Fruit fly (Drosophila melanogaster) whole organism, embryonic: ENCODE data around the gene fd96Ca.

Experiments
- Bgb ChIP-seq: fragments of 200-800 bp; sonication (Bioruptor generic); IDR thresholded peaks from 2 replicates; pipeline ENCODE4 v1.3.6; 2022; ENCODE audit warnings: missing biosample characterization, missing genetic modification characterization; ENCODE audit not compliant: partially characterized antibody
- Blimp-1 ChIP-seq: fragments of 200-800 bp; sonication (Bioruptor generic); optimal IDR thresholded peaks from 3 replicates; lab custom pipeline; 2018; ENCODE audit warnings: missing biosample characterization, missing genetic modification characterization, mild to moderate bottlenecking, moderate library complexity, missing genetic modification reagents
- CG10267 ChIP-seq: fragments of 200-800 bp; sonication (Bioruptor generic); optimal IDR thresholded peaks from 2 replicates; lab custom pipeline; 2018; ENCODE audit warnings: missing biosample characterization, mild to moderate bottlenecking, missing genetic modification characterization, moderate library complexity
- CG1233 ChIP-seq: fragments of 200-800 bp; sonication (Bioruptor generic); optimal IDR thresholded peaks from 4 replicates; lab custom pipeline; 2018; ENCODE audit warnings: missing biosample characterization, mild to moderate bottlenecking, missing genetic modification characterization
- CG12659 ChIP-seq: fragments of 200-800 bp; sonication (Bioruptor generic); optimal IDR thresholded peaks from 3 replicates; lab custom pipeline; 2017; ENCODE audit warnings: mild to moderate bottlenecking, missing biosample characterization, missing genetic modification reagents, missing genetic modification characterization
- CG12769 ChIP-seq: fragments of 200-800 bp; sonication (Bioruptor generic); optimal IDR thresholded peaks from 2 replicates; lab custom pipeline; 2019; ENCODE audit warnings: missing biosample characterization, mild to moderate bottlenecking, missing genetic modification characterization, moderate library complexity
- CG13287 ChIP-seq: fragments of 200-800 bp; sonication (Bioruptor generic); IDR thresholded peaks from 2 replicates; pipeline ENCODE4 v1.3.6; 2022; ENCODE audit warnings: missing biosample characterization, missing genetic modification characterization; ENCODE audit not compliant: partially characterized antibody
- CG13624 ChIP-seq: fragments of 200-800 bp; sonication (Bioruptor generic); optimal IDR thresholded peaks from 2 replicates; lab custom pipeline; 2016; ENCODE audit warnings: missing biosample characterization, missing genetic modification characterization
- CG15696 ChIP-seq: fragments of 200-800 bp; sonication (Bioruptor generic); optimal IDR thresholded peaks from 2 replicates; lab custom pipeline; 2019; ENCODE audit warnings: missing biosample characterization, mild to moderate bottlenecking, missing genetic modification characterization, moderate library complexity
- CG16815 ChIP-seq: fragments of 200-800 bp; sonication (Bioruptor generic); optimal IDR thresholded peaks from 3 replicates; lab custom pipeline; 2017; ENCODE audit warnings: missing biosample characterization, mild to moderate bottlenecking, missing genetic modification characterization
- CG17359 ChIP-seq: fragments of 200-800 bp; sonication (Bioruptor generic); optimal IDR thresholded peaks from 3 replicates; lab custom pipeline; 2018; ENCODE audit warnings: missing biosample characterization, mild to moderate bottlenecking, missing genetic modification characterization, moderate library complexity
- CG2116 ChIP-seq: fragments of 200-800 bp; sonication (Bioruptor generic); optimal IDR thresholded peaks from 3 replicates; lab custom pipeline; 2018; ENCODE audit warnings: missing biosample characterization, mild to moderate bottlenecking, missing genetic modification characterization
- CG30020 ChIP-seq: fragments of 200-800 bp; optimal IDR thresholded peaks from 2 replicates; lab custom pipeline; 2019; ENCODE audit warnings: missing biosample characterization, mild to moderate bottlenecking, missing genetic modification characterization, moderate library complexity
- CG31365 ChIP-seq: fragments of 200-800 bp; sonication (Bioruptor generic); optimal IDR thresholded peaks from 2 replicates; lab custom pipeline; 2018; ENCODE audit warnings: missing biosample characterization, mild to moderate bottlenecking, missing genetic modification characterization
- CG32532 ChIP-seq: fragments of 200-800 bp; sonication (Bioruptor generic); IDR thresholded peaks from 2 replicates; pipeline ENCODE4 v1.3.6; 2022; ENCODE audit warnings: missing biosample characterization, missing genetic modification characterization
- CG33213 ChIP-seq: fragments of 200-800 bp; sonication (Bioruptor generic); optimal IDR thresholded peaks from 3 replicates; lab custom pipeline; 2016; ENCODE audit warnings: missing biosample characterization, missing genetic modification characterization
- CG3847 ChIP-seq: fragments of 200-800 bp; sonication (Bioruptor generic); IDR thresholded peaks from 2 replicates; pipeline ENCODE4 v1.3.6; 2022; ENCODE audit warnings: missing biosample characterization, missing genetic modification characterization
- CG4424 ChIP-seq: fragments of 200-800 bp; sonication (Bioruptor generic); optimal IDR thresholded peaks from 3 replicates; lab custom pipeline; 2016; ENCODE audit warnings: missing biosample characterization, missing genetic modification characterization
- CG6689 ChIP-seq: fragments of 200-800 bp; sonication (Bioruptor generic); IDR thresholded peaks from 2 replicates; pipeline ENCODE4 v1.3.6; 2022; ENCODE audit warnings: missing biosample characterization, missing genetic modification characterization
- CG8388 ChIP-seq: fragments of 200-800 bp; sonication (Bioruptor generic); optimal IDR thresholded peaks from 2 replicates; lab custom pipeline; 2019; ENCODE audit warnings: missing biosample characterization, mild to moderate bottlenecking, missing genetic modification characterization, moderate library complexity
- CTCF ChIP-seq: fragments of 200-800 bp; sonication (Bioruptor generic); optimal IDR thresholded peaks from 2 replicates; lab custom pipeline; 2017; ENCODE audit warnings: missing biosample characterization, mild to moderate bottlenecking, missing genetic modification characterization, moderate library complexity
- D19A ChIP-seq: fragments of 200-800 bp; optimal IDR thresholded peaks from 3 replicates; lab custom pipeline; 2019; ENCODE audit warnings: missing biosample characterization, mild to moderate bottlenecking, missing genetic modification characterization, moderate library complexity
- Dad ChIP-seq: fragments of 200-800 bp; sonication (Bioruptor generic); optimal IDR thresholded peaks from 3 replicates; lab custom pipeline; 2016; ENCODE audit warnings: missing biosample characterization, missing genetic modification characterization
- Dref ChIP-seq: fragments of 200-800 bp; sonication (Bioruptor generic); IDR thresholded peaks from 2 replicates; pipeline ENCODE4 v1.3.6; 2022; ENCODE audit warnings: missing biosample characterization, missing genetic modification characterization
- E2f2 ChIP-seq: fragments of 200-800 bp; sonication (Bioruptor generic); IDR thresholded peaks from 2 replicates; pipeline ENCODE4 v1.3.6; 2022; ENCODE audit warnings: missing biosample characterization, missing genetic modification characterization
- Elba2 ChIP-seq: fragments of 200-800 bp; sonication (Bioruptor generic); optimal IDR thresholded peaks from 3 replicates; lab custom pipeline; 2016; ENCODE audit warnings: missing biosample characterization, missing genetic modification characterization
- HmgD ChIP-seq: fragments of 200-800 bp; sonication (Bioruptor generic); optimal IDR thresholded peaks from 3 replicates; lab custom pipeline; 2016; ENCODE audit warnings: missing biosample characterization, missing genetic modification characterization
- Hr51 ChIP-seq, 2 experiments: fragments of 200-800 bp; sonication (Bioruptor generic); optimal IDR thresholded peaks; 2 replicates in 1 of 2; 3 replicates in 1 of 2; lab custom pipeline; 2016 to 2018; ENCODE audit warnings: missing biosample characterization in 2 of 2, missing genetic modification characterization in 2 of 2, mild to moderate bottlenecking in 1 of 2, moderate library complexity in 1 of 2
- Jarid2 ChIP-seq: fragments of 200-800 bp; sonication (Bioruptor generic); optimal IDR thresholded peaks from 3 replicates; lab custom pipeline; 2017; ENCODE audit warnings: mild to moderate bottlenecking, missing biosample characterization, missing genetic modification reagents, missing genetic modification characterization
- MESR4 ChIP-seq: fragments of 200-800 bp; sonication (Bioruptor generic); optimal IDR thresholded peaks from 2 replicates; lab custom pipeline; 2018; ENCODE audit warnings: missing biosample characterization, mild to moderate bottlenecking, missing genetic modification characterization, moderate library complexity
- Max ChIP-seq: fragments of 200-800 bp; sonication (Bioruptor generic); optimal IDR thresholded peaks from 2 replicates; lab custom pipeline; 2016; ENCODE audit warnings: missing biosample characterization, mild to moderate bottlenecking, missing genetic modification characterization
- Med ChIP-seq: fragments of 200-800 bp; sonication (Bioruptor generic); peaks from one replicate; lab custom pipeline; 2016; ENCODE audit warnings: missing biosample characterization, missing genetic modification characterization, mild to moderate bottlenecking, inconsistent platforms, moderate library complexity
- NFAT ChIP-seq: fragments of 200-800 bp; sonication (Bioruptor generic); IDR thresholded peaks from 2 replicates; pipeline ENCODE4 v1.3.6; 2022; ENCODE audit warnings: missing biosample characterization, missing genetic modification characterization
- Oli ChIP-seq: fragments of 200-800 bp; sonication (Bioruptor generic); optimal IDR thresholded peaks from 2 replicates; lab custom pipeline; 2018; ENCODE audit warnings: missing biosample characterization, mild to moderate bottlenecking, missing genetic modification characterization, moderate library complexity
- Sin3A ChIP-seq: fragments of >200 bp; optimal IDR thresholded peaks from 2 replicates; lab custom pipeline; 2018
- Sry-δ ChIP-seq: fragments of 200-800 bp; sonication (Bioruptor generic); optimal IDR thresholded peaks from 2 replicates; lab custom pipeline; 2016; ENCODE audit warnings: missing biosample characterization, missing genetic modification characterization
- ci ChIP-seq: fragments of 200-800 bp; sonication (Bioruptor generic); IDR thresholded peaks from 3 replicates; pipeline ENCODE4 v1.3.6; 2022; ENCODE audit warnings: missing biosample characterization, missing genetic modification characterization
- crol ChIP-seq: fragments of 200-800 bp; sonication (Bioruptor generic); IDR thresholded peaks from 2 replicates; pipeline ENCODE4 v1.3.6; 2022; ENCODE audit warnings: missing biosample characterization, missing genetic modification characterization
- crp ChIP-seq, 2 experiments: fragments of 200-800 bp; sonication (Bioruptor generic); optimal IDR thresholded peaks; 2 replicates in 1 of 2; 3 replicates in 1 of 2; lab custom pipeline; 2017; ENCODE audit warnings: missing biosample characterization in 2 of 2, missing genetic modification characterization in 2 of 2, mild to moderate bottlenecking in 1 of 2, moderate library complexity in 1 of 2
- dm ChIP-seq: fragments of 200-800 bp; sonication (Bioruptor generic); optimal IDR thresholded peaks from 3 replicates; lab custom pipeline; 2016; ENCODE audit warnings: missing biosample characterization, missing genetic modification characterization
- lilli ChIP-seq: fragments of 200-800 bp; sonication (Bioruptor generic); optimal IDR thresholded peaks from 3 replicates; lab custom pipeline; 2016; ENCODE audit warnings: missing biosample characterization, missing genetic modification characterization
- nom ChIP-seq: fragments of 200-800 bp; sonication (Bioruptor generic); optimal IDR thresholded peaks from 2 replicates; lab custom pipeline; 2017; ENCODE audit warnings: missing biosample characterization, missing genetic modification characterization, mild to moderate bottlenecking, moderate library complexity, missing genetic modification reagents
- org-1 ChIP-seq: fragments of 200-800 bp; sonication (Bioruptor generic); optimal IDR thresholded peaks from 2 replicates; lab custom pipeline; 2017; ENCODE audit warnings: missing biosample characterization, missing genetic modification characterization
- p53 ChIP-seq: fragments of 200-800 bp; sonication (Bioruptor generic); optimal IDR thresholded peaks from 2 replicates; lab custom pipeline; 2016; ENCODE audit warnings: missing biosample characterization, missing genetic modification characterization
- phol ChIP-seq: fragments of 200-800 bp; sonication (Bioruptor generic); optimal IDR thresholded peaks from 3 replicates; lab custom pipeline; 2018; ENCODE audit warnings: missing biosample characterization, mild to moderate bottlenecking, missing genetic modification characterization, moderate library complexity
- rib ChIP-seq: fragments of 200-800 bp; sonication (Bioruptor generic); IDR thresholded peaks from 2 replicates; pipeline ENCODE4 v1.3.6; 2022; ENCODE audit warnings: missing biosample characterization, missing genetic modification characterization
- sens ChIP-seq: fragments of 200-800 bp; sonication (Bioruptor generic); peaks from one replicate; lab custom pipeline; 2016; ENCODE audit warnings: missing biosample characterization, missing genetic modification characterization
- so ChIP-seq: fragments of 200-800 bp; sonication (Bioruptor generic); IDR thresholded peaks from 3 replicates; pipeline ENCODE4 v1.3.6; 2022; ENCODE audit warnings: missing biosample characterization, missing genetic modification characterization
- stwl ChIP-seq: fragments of 200-800 bp; sonication (Bioruptor generic); optimal IDR thresholded peaks from 3 replicates; lab custom pipeline; 2018; ENCODE audit warnings: missing biosample characterization, mild to moderate bottlenecking, missing genetic modification characterization, moderate library complexity
- vfl ChIP-seq: fragments of 200-800 bp; sonication (Bioruptor generic); optimal IDR thresholded peaks from 2 replicates; lab custom pipeline; 2016; ENCODE audit warnings: missing biosample characterization, missing genetic modification characterization
- vnd ChIP-seq: fragments of 200-800 bp; sonication (Bioruptor generic); IDR thresholded peaks from 3 replicates; pipeline ENCODE4 v1.3.6; 2022; ENCODE audit warnings: missing biosample characterization, missing genetic modification characterization; ENCODE audit not compliant: partially characterized antibody
- zfh1 ChIP-seq: fragments of 200-800 bp; sonication (Bioruptor generic); IDR thresholded peaks from 3 replicates; pipeline ENCODE4 v1.3.6; 2022; ENCODE audit warnings: missing biosample characterization, missing genetic modification characterization

fd96Ca gene

dm6 chr3R:25033142-25033586 lies 49.3 kb upstream of the fd96Ca start, which contains the start of gene Smg6 (continued):
- TF ChIP-seq CG32532 (GFP tag; lab: Robert Waterston, UW): no peak
- peak; percentile 45 for TF ChIP-seq Sry-δ (GFP tag; lab: Kevin White, UChicago)
- TF ChIP-seq phol: peak; percentile 3
- no peak for TF ChIP-seq CG30020 (tag; lab: Kevin White, UChicago)
- no peak for TF ChIP-seq CG6689 (GFP tag; lab: Robert Waterston, UW)
- TF ChIP-seq nom (GFP tag; lab: Kevin White, UChicago): peak; percentile 37
- TF ChIP-seq vfl (GFP tag; lab: Kevin White, UChicago): no peak
- peak; percentile 1 for TF ChIP-seq CG12659
- TF ChIP-seq CG10267 (tag; lab: Kevin White, UChicago): peak; percentile 46
- TF ChIP-seq E2f2: peak; percentile 96
- TF ChIP-seq CG13624 (GFP tag; lab: Kevin White, UChicago): peak; percentile 89
- no peak for TF ChIP-seq lilli (GFP tag; lab: Kevin White, UChicago)
- TF ChIP-seq crp (GFP tag; optimal IDR thresholded peaks at IDR 0.05; lab: Kevin White, UChicago): peak in 1 of 2 experiments; percentile 18
- no peak for TF ChIP-seq CG31365
- TF ChIP-seq stwl (tag; lab: Kevin White, UChicago): peak; percentile 73
- TF ChIP-seq rib (GFP tag; lab: Robert Waterston, UW): no peak
- peak; percentile 99 for TF ChIP-seq MESR4 (GFP tag; lab: Kevin White, UChicago)
- no peak for TF ChIP-seq vnd (GFP tag; lab: Robert Waterston, UW)
- no peak for TF ChIP-seq Oli (tag; lab: Kevin White, UChicago)
- TF ChIP-seq Med: peak; percentile 70
- no peak for TF ChIP-seq NFAT (GFP tag; lab: Robert Waterston, UW)
- no peak for TF ChIP-seq CG12769 (tag; lab: Kevin White, UChicago)
- TF ChIP-seq CG1233 (GFP tag; lab: Kevin White, UChicago): no peak
- peak; percentile 22 for TF ChIP-seq Elba2 (GFP tag; lab: Kevin White, UChicago)
- peak; percentile 52 for TF ChIP-seq CG13287
- TF ChIP-seq Bgb: peak; percentile 20; the same call in 1 of the 2 replicates
- TF ChIP-seq dm (GFP tag; lab: Kevin White, UChicago): no peak
- TF ChIP-seq CG15696 (tag; lab: Kevin White, UChicago): no peak
- TF ChIP-seq CG8388 (GFP tag; lab: Kevin White, UChicago): no peak
- TF ChIP-seq D19A (tag; lab: Kevin White, UChicago): no peak
- no peak for TF ChIP-seq Dad (GFP tag; lab: Kevin White, UChicago)
- TF ChIP-seq p53: no peak
- TF ChIP-seq CG33213 (GFP tag; lab: Kevin White, UChicago): no peak
- TF ChIP-seq CG2116 (GFP tag; lab: Kevin White, UChicago): peak; percentile 56
- TF ChIP-seq CTCF (GFP tag; lab: Kevin White, UChicago): peak; percentile 17
- peak; percentile 32 for TF ChIP-seq Sin3A (lab: Kevin White, UChicago)
- peak; percentile 27; the same call in 1 of the 2 replicates for TF ChIP-seq Dref
- TF ChIP-seq crol: no peak
- TF ChIP-seq org-1 (GFP tag; lab: Kevin White, UChicago): no peak
- TF ChIP-seq so (GFP tag; lab: Robert Waterston, UW): no peak
- peak; percentile 35; the same call in 1 of the 2 replicates for TF ChIP-seq CG3847 (GFP tag; lab: Robert Waterston, UW)
- TF ChIP-seq CG4424 (GFP tag; lab: Kevin White, UChicago): no peak
- no peak for TF ChIP-seq Blimp-1 (GFP tag; lab: Kevin White, UChicago)
- no peak for TF ChIP-seq CG16815 (GFP tag; lab: Kevin White, UChicago)
- peak; percentile 12 for TF ChIP-seq Max (GFP tag; lab: Kevin White, UChicago)
- no peak for TF ChIP-seq HmgD (GFP tag; lab: Kevin White, UChicago)
- no peak for TF ChIP-seq Hr51 (GFP tag; optimal IDR thresholded peaks at IDR 0.05; lab: Kevin White, UChicago)
- no peak for TF ChIP-seq zfh1 (GFP tag; lab: Robert Waterston, UW)
- no peak for TF ChIP-seq Jarid2 (GFP tag; lab: Kevin White, UChicago)
- no peak for TF ChIP-seq CG17359 (tag; lab: Kevin White, UChicago)
- TF ChIP-seq ci: 0 out of 3 replicates have a peak, but pooled peaks have one; percentile 21
- no peak for TF ChIP-seq sens (GFP tag; lab: Kevin White, UChicago)
